Worm (Caenorhabditis elegans) whole organism, L4 larva: ENCODE data around the gene sbsp-1.

ENCODE experiments used
- mdl-1 ChIP-seq, 2 experiments: fragments of 150-350 bp in 1 of 2; sonication (generic microtip) in 1 of 2; optimal IDR thresholded peaks; 2 replicates each; lab custom pipeline; 2014 to 2017; ENCODE audit warnings: missing biosample characterization in 2 of 2, missing genetic modification characterization in 2 of 2
- nhr-111 ChIP-seq: fragments of 200-800 bp; sonication (Bioruptor generic); optimal IDR thresholded peaks from 2 replicates; lab custom pipeline; 2018; ENCODE audit warnings: mild to moderate bottlenecking, missing genetic modification characterization, missing compliant biosample characterization
- pha-4 ChIP-seq, 2 experiments: fragments of 150-350 bp in 1 of 2; fragments of 200-800 bp in 1 of 2; sonication (Bioruptor generic) in 1 of 2; IDR thresholded peaks in 1 of 2; optimal IDR thresholded peaks in 1 of 2; 2 replicates each; pipeline versions ENCODE4 v1.3.6 to Lab custom; 2014 to 2022; ENCODE audit warnings: missing genetic modification characterization in 2 of 2, missing genetic modification reagents in 2 of 2, missing biosample characterization in 1 of 2, missing compliant biosample characterization in 1 of 2
- snpc-1.2 ChIP-seq: fragments of 200-800 bp; sonication (Bioruptor generic); IDR thresholded peaks from 2 replicates; pipeline ENCODE4 v1.3.6; 2022; ENCODE audit warnings: missing genetic modification reagents, missing genetic modification characterization, missing compliant biosample characterization

- TF ChIP-seq snpc-1.2 (GFP tag; lab: Robert Waterston, UW), result no peak
- no peak for TF ChIP-seq mdl-1 (tag; optimal IDR thresholded peaks at IDR 0.05; lab: Kevin White, UChicago)
- TF ChIP-seq pha-4 (GFP tag; IDR thresholded peaks at IDR 0.05; lab: Robert Waterston, UW), result no peak
- no peak for TF ChIP-seq pha-4 (tag; optimal IDR thresholded peaks at IDR 0.05; lab: Kevin White, UChicago)
- TF ChIP-seq nhr-111 (GFP tag; lab: Kevin White, UChicago), result no peak
These were observed 48.7 kb downstream of the sbsp-1 start, which contains the start of gene athp-1 for ce11 chrIII:10881462-10881861.
